Fruit fly (Drosophila melanogaster) whole organism, embryonic: ENCODE data around the gene Rpn9.

Source experiments
- BtbVII ChIP-seq: fragments of 200-800 bp; sonication (Bioruptor generic); optimal IDR thresholded peaks from 3 replicates; lab custom pipeline; 2017; ENCODE audit warnings: missing biosample characterization, mild to moderate bottlenecking, missing genetic modification characterization
- CG10147 ChIP-seq: fragments of 200-800 bp; sonication (Bioruptor generic); optimal IDR thresholded peaks from 2 replicates; lab custom pipeline; 2019; ENCODE audit warnings: missing biosample characterization, mild to moderate bottlenecking, missing genetic modification characterization, moderate library complexity
- CG10543 ChIP-seq: fragments of 200-800 bp; sonication (Bioruptor generic); optimal IDR thresholded peaks from 3 replicates; lab custom pipeline; 2017; ENCODE audit warnings: missing biosample characterization, mild to moderate bottlenecking, missing genetic modification characterization, moderate library complexity
- CG11695 ChIP-seq: fragments of 200-800 bp; sonication (Bioruptor generic); IDR thresholded peaks from 3 replicates; pipeline ENCODE4 v1.3.6; 2022; ENCODE audit warnings: missing biosample characterization, missing genetic modification characterization
- CG12071 ChIP-seq: fragments of 200-800 bp; sonication (Bioruptor generic); optimal IDR thresholded peaks from 3 replicates; lab custom pipeline; 2018; ENCODE audit warnings: missing biosample characterization, mild to moderate bottlenecking, missing genetic modification characterization
- CG12942 ChIP-seq: fragments of 200-800 bp; sonication (Bioruptor generic); optimal IDR thresholded peaks from 3 replicates; lab custom pipeline; 2016; ENCODE audit warnings: missing biosample characterization, missing genetic modification characterization
- CG14050 ChIP-seq: fragments of 200-800 bp; sonication (Bioruptor generic); IDR thresholded peaks from 3 replicates; pipeline ENCODE4 v1.3.6; 2022; ENCODE audit warnings: missing biosample characterization, missing genetic modification characterization
- CG15011 ChIP-seq: fragments of 200-800 bp; sonication (Bioruptor generic); optimal IDR thresholded peaks from 3 replicates; lab custom pipeline; 2018; ENCODE audit warnings: missing biosample characterization, mild to moderate bottlenecking, missing genetic modification characterization
- CG15479 ChIP-seq: fragments of 200-800 bp; sonication (Bioruptor generic); optimal IDR thresholded peaks from 3 replicates; lab custom pipeline; 2019; ENCODE audit warnings: missing biosample characterization, mild to moderate bottlenecking, missing genetic modification characterization, moderate library complexity
- CG15696 ChIP-seq: fragments of 200-800 bp; sonication (Bioruptor generic); optimal IDR thresholded peaks from 2 replicates; lab custom pipeline; 2019; ENCODE audit warnings: missing biosample characterization, mild to moderate bottlenecking, missing genetic modification characterization, moderate library complexity
- CG16813 ChIP-seq: fragments of 200-800 bp; sonication (Bioruptor generic); IDR thresholded peaks from 3 replicates; pipeline ENCODE4 v1.3.6; 2022; ENCODE audit warnings: missing biosample characterization, missing genetic modification characterization; ENCODE audit not compliant: partially characterized antibody
- CG2120 ChIP-seq: fragments of 200-800 bp; sonication (Bioruptor generic); optimal IDR thresholded peaks from 3 replicates; lab custom pipeline; 2016; ENCODE audit warnings: missing biosample characterization, missing genetic modification characterization
- CG2678 ChIP-seq: fragments of 200-800 bp; sonication (Bioruptor generic); optimal IDR thresholded peaks from 3 replicates; lab custom pipeline; 2019; ENCODE audit warnings: missing biosample characterization, mild to moderate bottlenecking, missing genetic modification characterization, moderate library complexity
- CG3407 ChIP-seq: fragments of 200-800 bp; sonication (Bioruptor generic); optimal IDR thresholded peaks from 2 replicates; lab custom pipeline; 2018; ENCODE audit warnings: missing biosample characterization, mild to moderate bottlenecking, missing genetic modification characterization
- CG7987 ChIP-seq: fragments of 200-800 bp; sonication (Bioruptor generic); optimal IDR thresholded peaks from 2 replicates; lab custom pipeline; 2018; ENCODE audit warnings: missing biosample characterization, mild to moderate bottlenecking, missing genetic modification characterization, moderate library complexity
- CG8290 ChIP-seq, 3 experiments: fragments of 200-800 bp; sonication (Bioruptor generic); optimal IDR thresholded peaks; 2 replicates each; lab custom pipeline; 2016 to 2019; ENCODE audit warnings: missing biosample characterization in 3 of 3, missing genetic modification characterization in 3 of 3, mild to moderate bottlenecking in 2 of 3, moderate library complexity in 1 of 3
- CG8478 ChIP-seq: fragments of >200 bp; optimal IDR thresholded peaks from 2 replicates; lab custom pipeline; 2018
- CG8765 ChIP-seq: fragments of 200-800 bp; sonication (Bioruptor generic); IDR thresholded peaks from 2 replicates; pipeline ENCODE4 v1.3.6; 2022; ENCODE audit warnings: missing biosample characterization, missing genetic modification characterization
- CG8924 ChIP-seq: fragments of 200-800 bp; optimal IDR thresholded peaks from 3 replicates; lab custom pipeline; 2019; ENCODE audit warnings: missing biosample characterization, mild to moderate bottlenecking, missing genetic modification characterization, moderate library complexity
- D19A ChIP-seq: fragments of 200-800 bp; optimal IDR thresholded peaks from 3 replicates; lab custom pipeline; 2019; ENCODE audit warnings: missing biosample characterization, mild to moderate bottlenecking, missing genetic modification characterization, moderate library complexity
- Dek ChIP-seq: fragments of 200-800 bp; sonication (Bioruptor generic); optimal IDR thresholded peaks from 3 replicates; lab custom pipeline; 2019; ENCODE audit warnings: missing biosample characterization, mild to moderate bottlenecking, missing genetic modification characterization, moderate library complexity
- Dip3 ChIP-seq: fragments of 200-800 bp; sonication (Bioruptor generic); optimal IDR thresholded peaks from 3 replicates; lab custom pipeline; 2016; ENCODE audit warnings: missing biosample characterization, missing genetic modification characterization
- Elba2 ChIP-seq: fragments of 200-800 bp; sonication (Bioruptor generic); optimal IDR thresholded peaks from 3 replicates; lab custom pipeline; 2016; ENCODE audit warnings: missing biosample characterization, missing genetic modification characterization
- HmgD ChIP-seq: fragments of 200-800 bp; sonication (Bioruptor generic); optimal IDR thresholded peaks from 3 replicates; lab custom pipeline; 2016; ENCODE audit warnings: missing biosample characterization, missing genetic modification characterization
- Hmr ChIP-seq: fragments of 200-800 bp; sonication (Bioruptor generic); optimal IDR thresholded peaks from 3 replicates; lab custom pipeline; 2017; ENCODE audit warnings: mild to moderate bottlenecking, missing biosample characterization, missing genetic modification reagents, missing genetic modification characterization
- Med ChIP-seq: fragments of 200-800 bp; sonication (Bioruptor generic); peaks from one replicate; lab custom pipeline; 2016; ENCODE audit warnings: missing biosample characterization, missing genetic modification characterization, mild to moderate bottlenecking, inconsistent platforms, moderate library complexity
- NfI ChIP-seq: fragments of 200-800 bp; sonication (Bioruptor generic); optimal IDR thresholded peaks from 3 replicates; lab custom pipeline; 2018; ENCODE audit warnings: missing biosample characterization, mild to moderate bottlenecking, missing genetic modification characterization, moderate library complexity
- Rfx ChIP-seq: fragments of 200-800 bp; sonication (Bioruptor generic); IDR thresholded peaks from 2 replicates; pipeline ENCODE4 v1.3.6; 2022; ENCODE audit warnings: missing biosample characterization, missing genetic modification characterization
- Scr ChIP-seq: fragments of 200-800 bp; sonication (Bioruptor generic); IDR thresholded peaks from 2 replicates; pipeline ENCODE4 v1.3.6; 2022; ENCODE audit warnings: missing biosample characterization, missing genetic modification characterization; ENCODE audit not compliant: partially characterized antibody
- Sox100B ChIP-seq: fragments of 200-800 bp; sonication (Bioruptor generic); optimal IDR thresholded peaks from 3 replicates; lab custom pipeline; 2018; ENCODE audit warnings: missing biosample characterization, mild to moderate bottlenecking, missing genetic modification characterization
- Trl ChIP-seq, 3 experiments: fragments of >200 bp in 2 of 3; fragments of 200-800 bp in 1 of 3; sonication (Bioruptor generic) in 1 of 3; optimal IDR thresholded peaks; 2 replicates in 1 of 3; 3 replicates in 2 of 3; lab custom pipeline; 2016 to 2017; ENCODE audit warnings: missing biosample characterization in 1 of 3, missing genetic modification characterization in 1 of 3
- ap ChIP-seq: fragments of 200-800 bp; sonication (Bioruptor generic); IDR thresholded peaks from 2 replicates; pipeline ENCODE4 v1.3.6; 2022; ENCODE audit warnings: missing biosample characterization, missing genetic modification characterization
- bbx ChIP-seq: fragments of 200-800 bp; sonication (Bioruptor generic); IDR thresholded peaks from 2 replicates; pipeline ENCODE4 v1.3.6; 2022; ENCODE audit warnings: missing biosample characterization, missing genetic modification characterization; ENCODE audit not compliant: partially characterized antibody
- bowl ChIP-seq: fragments of 200-800 bp; sonication (Bioruptor generic); IDR thresholded peaks from 2 replicates; pipeline ENCODE4 v1.3.6; 2022; ENCODE audit warnings: missing biosample characterization, missing genetic modification characterization
- chinmo ChIP-seq: fragments of 200-800 bp; sonication (Bioruptor generic); IDR thresholded peaks from 4 replicates; pipeline ENCODE4 v1.3.6; 2022; ENCODE audit warnings: missing biosample characterization, missing genetic modification characterization; ENCODE audit not compliant: partially characterized antibody
- chn ChIP-seq: fragments of 200-800 bp; sonication (Bioruptor generic); optimal IDR thresholded peaks from 2 replicates; lab custom pipeline; 2016; ENCODE audit warnings: missing biosample characterization, missing genetic modification characterization
- dimm ChIP-seq: fragments of 200-800 bp; sonication (Bioruptor generic); IDR thresholded peaks from 2 replicates; pipeline ENCODE4 v1.3.6; 2022; ENCODE audit warnings: missing biosample characterization, missing genetic modification characterization
- eve ChIP-seq, 2 experiments: fragments of >200 bp; optimal IDR thresholded peaks; 2 replicates each; lab custom pipeline; 2017; ENCODE audit warnings: missing biosample characterization in 2 of 2, missing genetic modification characterization in 2 of 2
- exex ChIP-seq: fragments of 200-800 bp; sonication (Bioruptor generic); optimal IDR thresholded peaks from 4 replicates; lab custom pipeline; 2018; ENCODE audit warnings: missing biosample characterization, mild to moderate bottlenecking, missing genetic modification characterization, moderate library complexity
- grn ChIP-seq: fragments of 200-800 bp; sonication (Bioruptor generic); optimal IDR thresholded peaks from 3 replicates; lab custom pipeline; 2017; ENCODE audit warnings: missing biosample characterization, missing genetic modification characterization
- mirr ChIP-seq: fragments of 200-800 bp; sonication (Bioruptor generic); optimal IDR thresholded peaks from 3 replicates; lab custom pipeline; 2018; ENCODE audit warnings: missing biosample characterization, mild to moderate bottlenecking, missing genetic modification characterization
- nmo ChIP-seq: fragments of 200-800 bp; sonication (Bioruptor generic); optimal IDR thresholded peaks from 2 replicates; lab custom pipeline; 2018; ENCODE audit warnings: missing biosample characterization, mild to moderate bottlenecking, missing genetic modification characterization, moderate library complexity
- nom ChIP-seq: fragments of 200-800 bp; sonication (Bioruptor generic); optimal IDR thresholded peaks from 2 replicates; lab custom pipeline; 2017; ENCODE audit warnings: missing biosample characterization, missing genetic modification characterization, mild to moderate bottlenecking, moderate library complexity, missing genetic modification reagents
- row ChIP-seq: fragments of 200-800 bp; sonication (Bioruptor generic); IDR thresholded peaks from 3 replicates; pipeline ENCODE4 v1.3.6; 2022; ENCODE audit warnings: missing biosample characterization, missing genetic modification characterization
- sd ChIP-seq: fragments of 200-800 bp; sonication (Bioruptor generic); optimal IDR thresholded peaks from 3 replicates; lab custom pipeline; 2018; ENCODE audit warnings: missing biosample characterization, mild to moderate bottlenecking, missing genetic modification characterization, moderate library complexity
- sob ChIP-seq: fragments of 200-800 bp; sonication (Bioruptor generic); IDR thresholded peaks from 2 replicates; pipeline ENCODE4 v1.3.6; 2022; ENCODE audit warnings: missing biosample characterization, missing genetic modification characterization
- stwl ChIP-seq: fragments of 200-800 bp; sonication (Bioruptor generic); optimal IDR thresholded peaks from 3 replicates; lab custom pipeline; 2018; ENCODE audit warnings: missing biosample characterization, mild to moderate bottlenecking, missing genetic modification characterization, moderate library complexity
- wek ChIP-seq: fragments of 200-800 bp; sonication (Bioruptor generic); optimal IDR thresholded peaks from 3 replicates; lab custom pipeline; 2018; ENCODE audit warnings: missing biosample characterization, mild to moderate bottlenecking, missing genetic modification characterization, moderate library complexity

The Rpn9 gene

dm6 chr3R:23725711-23726349 lies 7.4 kb downstream of the Rpn9 start (continued):
- TF ChIP-seq NfI (no peak), BtbVII (GFP tag; lab: Kevin White, UChicago) (peak; percentile 50), CG8765 (no peak), sd (peak; percentile 61), CG8290 (GFP tag; optimal IDR thresholded peaks at IDR 0.05; lab: Kevin White, UChicago) (no peak), CG8290 (tag; optimal IDR thresholded peaks at IDR 0.05; lab: Kevin White, UChicago) (peak in 1 of 2 experiments; percentile 65), Trl (optimal IDR thresholded peaks at IDR 0.05; lab: Kevin White, UChicago) (peak in 1 of 2 experiments; percentile 1), Trl (GFP tag; optimal IDR thresholded peaks at IDR 0.05; lab: Kevin White, UChicago) (no peak), CG2678 (peak; percentile 46), nom (GFP tag; lab: Kevin White, UChicago) (no peak), sob (GFP tag; lab: Robert Waterston, UW) (peak; percentile 63; the same call in 1 of the 2 replicates), ap (no peak), CG11695 (GFP tag; lab: Robert Waterston, UW) (no peak), bbx (no peak), CG8924 (tag; lab: Kevin White, UChicago) (no peak), CG3407 (GFP tag; lab: Kevin White, UChicago) (peak; percentile 10), Rfx (GFP tag; lab: Robert Waterston, UW) (0 out of 2 replicates have a peak, but pooled peaks have one; percentile 12), CG12942 (GFP tag; lab: Kevin White, UChicago) (no peak), Scr (GFP tag; lab: Robert Waterston, UW) (peak; percentile 21; the same call in 1 of the 2 replicates), Sox100B (GFP tag; lab: Kevin White, UChicago) (peak; percentile 11), Elba2 (GFP tag; lab: Kevin White, UChicago) (no peak), CG12071 (GFP tag; lab: Kevin White, UChicago) (peak; percentile 52), Dip3 (GFP tag; lab: Kevin White, UChicago) (no peak), bowl (GFP tag; lab: Robert Waterston, UW) (no peak), CG15696 (tag; lab: Kevin White, UChicago) (no peak), Med (GFP tag; lab: Kevin White, UChicago) (peak; percentile 72), D19A (peak; percentile 38), Dek (peak; percentile 2), HmgD (GFP tag; lab: Kevin White, UChicago) (no peak), CG2120 (GFP tag; lab: Kevin White, UChicago) (peak; percentile 33), CG10543 (GFP tag; lab: Kevin White, UChicago) (peak; percentile 86), wek (GFP tag; lab: Kevin White, UChicago) (peak; percentile 30)
- TF ChIP-seq, all 482 proteins: peak for 88

dm6 chr3R:23724843-23725506 lies 8.3 kb downstream of the Rpn9 start:
- peak; percentile 73 for TF ChIP-seq grn (GFP tag; lab: Kevin White, UChicago)
- no peak for TF ChIP-seq CG16813 (GFP tag; lab: Robert Waterston, UW)
- TF ChIP-seq CG15011 (GFP tag; lab: Kevin White, UChicago) = no peak
- TF ChIP-seq eve (GFP tag; optimal IDR thresholded peaks at IDR 0.05; lab: Kevin White, UChicago) = no peak
- TF ChIP-seq CG7987 = no peak
- TF ChIP-seq chinmo (GFP tag; lab: Robert Waterston, UW) = 0 out of 4 replicates have a peak, but pooled peaks have one; percentile 16
- no peak for TF ChIP-seq CG10147 (GFP tag; lab: Kevin White, UChicago)
- TF ChIP-seq row (GFP tag; lab: Robert Waterston, UW) = 0 out of 3 replicates have a peak, but pooled peaks have one; percentile 16
- TF ChIP-seq CG8478 (lab: Kevin White, UChicago) = no peak
- peak; percentile 99 for TF ChIP-seq exex (tag; lab: Kevin White, UChicago)
- no peak for TF ChIP-seq chn (GFP tag; lab: Kevin White, UChicago)
- no peak for TF ChIP-seq dimm
- peak; percentile 86 for TF ChIP-seq mirr (GFP tag; lab: Kevin White, UChicago)
- no peak for TF ChIP-seq CG14050 (GFP tag; lab: Robert Waterston, UW)
- TF ChIP-seq nmo (GFP tag; lab: Kevin White, UChicago) = no peak
- peak; percentile 23 for TF ChIP-seq Hmr (GFP tag; lab: Kevin White, UChicago)
- TF ChIP-seq stwl (tag; lab: Kevin White, UChicago) = no peak
- peak; percentile 28 for TF ChIP-seq CG15479 (GFP tag; lab: Kevin White, UChicago)
